Worm (Caenorhabditis elegans) whole organism, young adult: ENCODE measurements around the gene Y119D3B.12.

ENCODE experiments used
- F39B2.1 ChIP-seq: fragments of 200-800 bp; sonication (Bioruptor generic); IDR thresholded peaks from 2 replicates; pipeline ENCODE4 v1.3.6; 2022; ENCODE audit warnings: missing genetic modification reagents, missing genetic modification characterization, missing compliant biosample characterization
- akir-1 ChIP-seq: fragments of 200-800 bp; sonication (Bioruptor generic); optimal IDR thresholded peaks from 2 replicates; lab custom pipeline; 2018; ENCODE audit warnings: mild to moderate bottlenecking, missing genetic modification characterization, moderate library complexity, missing compliant biosample characterization
- lin-54 ChIP-seq: fragments of 200-800 bp; sonication (Bioruptor generic); optimal IDR thresholded peaks from 2 replicates; lab custom pipeline; 2018; ENCODE audit warnings: mild to moderate bottlenecking, missing genetic modification characterization, missing compliant biosample characterization
- sea-2 ChIP-seq: fragments of 200-800 bp; sonication (Bioruptor generic); IDR thresholded peaks from 2 replicates; pipeline ENCODE4 v1.3.6; 2022; ENCODE audit warnings: missing genetic modification characterization, missing compliant biosample characterization

ce11 chrIII:1179006-1179405 is 23.3 kb upstream of the Y119D3B.12 start:
- TF ChIP-seq akir-1 (GFP tag; lab: Kevin White, UChicago): no peak
- TF ChIP-seq lin-54: no peak
- TF ChIP-seq sea-2 (GFP tag; lab: Robert Waterston, UW): no peak
- no peak for TF ChIP-seq F39B2.1 (GFP tag; lab: Robert Waterston, UW)
